Worm (Caenorhabditis elegans): Measurements from ENCODE around the gene F25E5.1.

DNA sequence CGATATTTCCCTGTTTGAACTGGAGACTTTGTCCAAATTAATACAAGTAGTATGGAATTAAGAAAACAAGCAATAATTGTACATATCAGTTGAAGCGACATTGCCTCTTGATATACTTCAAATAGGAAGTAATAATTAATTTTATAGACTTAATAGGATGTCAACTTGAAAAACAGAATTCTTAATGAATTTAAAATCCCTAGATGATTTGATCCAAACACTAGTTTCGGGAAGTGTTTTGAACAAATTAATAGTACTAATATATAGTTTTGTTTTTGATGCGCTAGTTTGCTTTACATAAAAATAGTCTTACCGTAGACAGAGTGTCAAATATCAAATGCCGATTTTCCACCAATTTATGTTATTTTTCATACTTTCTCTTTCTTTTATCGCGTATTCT, 12.7 kb downstream of the F25E5.1 start, which contains the start of gene str-190:
- TF ChIP-seq dpl-1 (GFP tag; optimal IDR thresholded peaks at IDR 0.05) = no peak
- no peak for TF ChIP-seq mdl-1 (tag; optimal IDR thresholded peaks at IDR 0.05)
- TF ChIP-seq dmd-8 (GFP tag; IDR thresholded peaks at IDR 0.05) = no peak
- TF ChIP-seq lir-3 (tag; optimal IDR thresholded peaks at IDR 0.05) = no peak
- no peak for TF ChIP-seq pqm-1 (tag; optimal IDR thresholded peaks at IDR 0.05)
- no peak for TF ChIP-seq dmd-6 (GFP tag; IDR thresholded peaks at IDR 0.05)
- no peak for TF ChIP-seq hmg-1.1 (GFP tag; IDR thresholded peaks at IDR 0.05)
- no peak for TF ChIP-seq ztf-11 (tag; optimal IDR thresholded peaks at IDR 0.05)
- no peak for TF ChIP-seq nhr-25 (tag; optimal IDR thresholded peaks at IDR 0.05; ENCODE audit: borderline replicate concordance, insufficient read depth)
- no peak for TF ChIP-seq daf-16 (GFP tag; optimal IDR thresholded peaks at IDR 0.05)
- no peak for TF ChIP-seq daf-16 (tag; optimal IDR thresholded peaks at IDR 0.05)
- no peak for TF ChIP-seq madf-9 (GFP tag; conservative IDR thresholded peaks at IDR 0.05)
- no peak for TF ChIP-seq zfp-3 (GFP tag; conservative IDR thresholded peaks at IDR 0.05)
